Worm (Caenorhabditis elegans): ENCODE results near the gene C17B7.12.

The C17B7.12 gene

DNA sequence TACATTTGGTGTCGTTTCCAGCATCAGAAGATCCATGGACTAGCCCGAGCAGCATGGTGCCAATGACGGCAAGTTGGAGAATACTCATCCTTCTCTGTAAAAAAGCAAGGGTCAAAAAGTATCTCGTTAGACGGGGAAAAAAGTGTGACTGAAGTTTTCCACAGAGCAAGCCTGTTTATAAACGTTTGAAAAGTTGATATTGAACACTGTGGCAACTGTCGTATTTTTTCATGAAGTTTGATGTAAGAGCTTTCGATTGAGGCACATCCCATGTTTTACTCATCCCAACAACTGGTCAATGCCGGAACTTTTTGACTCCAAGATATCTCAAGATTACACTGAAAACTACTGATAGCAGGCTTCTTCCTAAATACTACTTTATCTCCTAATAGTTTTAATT, 34.0 kb upstream of the C17B7.12 start, which contains the start of gene F35F10.13 (continued):
- no peak for TF ChIP-seq ceh-62 (tag; optimal IDR thresholded peaks at IDR 0.05)
- no peak for TF ChIP-seq ceh-32 (tag; optimal IDR thresholded peaks at IDR 0.05; ENCODE audit: poor library complexity)
- no peak for TF ChIP-seq mep-1 (tag; optimal IDR thresholded peaks at IDR 0.05)
- no peak for TF ChIP-seq mxl-2 (GFP tag; conservative IDR thresholded peaks at IDR 0.05)

ce11 chrV:3320005-3320404, 33.0 kb upstream of the C17B7.12 start, which contains the start of gene F35F10.14:
F35F10.14 (minus strand) TSS chrV:3320105.
- TF ChIP-seq nhr-111 (GFP tag; optimal IDR thresholded peaks at IDR 0.05) (no peak), ceh-32 (tag; optimal IDR thresholded peaks at IDR 0.05; ENCODE audit: poor library complexity) (no peak), F10B5.3 (tag; optimal IDR thresholded peaks at IDR 0.05) (no peak), D1046.2 (GFP tag; IDR thresholded peaks at IDR 0.05) (no peak), mep-1 (tag; optimal IDR thresholded peaks at IDR 0.05) (no peak), madf-9 (GFP tag; conservative IDR thresholded peaks at IDR 0.05) (no peak), zag-1 (tag; optimal IDR thresholded peaks at IDR 0.05) (no peak), pha-4 (GFP tag; IDR thresholded peaks at IDR 0.05) (no peak), pha-4 (tag; optimal IDR thresholded peaks at IDR 0.05) (no peak), daf-16 (GFP tag; optimal IDR thresholded peaks at IDR 0.05) (no peak), daf-16 (tag; optimal IDR thresholded peaks at IDR 0.05) (no peak), mdt-29 (GFP tag; IDR thresholded peaks at IDR 0.05) (no peak), nhr-237 (tag; optimal IDR thresholded peaks at IDR 0.05) (no peak), nhr-42 (GFP tag; IDR thresholded peaks at IDR 0.05) (no peak), egl-43 (GFP tag; IDR thresholded peaks at IDR 0.05) (no peak), snpc-4 (tag; optimal IDR thresholded peaks at IDR 0.05) (no peak), nhr-41 (GFP tag; IDR thresholded peaks at IDR 0.05) (no peak)

DNA sequence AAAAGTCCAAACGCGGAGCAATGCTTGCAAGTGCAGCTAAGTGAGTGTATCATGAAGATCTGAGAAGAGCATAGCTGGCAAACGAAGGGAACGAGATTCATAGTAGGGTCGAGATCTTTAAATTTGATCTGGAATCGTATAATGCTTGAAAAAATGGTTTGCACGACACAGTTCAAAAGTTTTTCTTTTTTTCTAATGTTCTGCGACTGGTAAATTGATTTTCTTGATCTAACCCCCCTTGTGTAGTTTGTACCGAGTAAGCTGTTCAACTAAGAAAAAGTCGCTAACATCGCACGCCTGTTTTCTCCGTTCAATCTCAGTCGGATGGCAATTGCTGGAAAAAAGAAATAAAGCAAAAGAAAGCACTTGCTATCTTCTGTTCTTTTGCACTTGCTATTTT, 32.6 kb upstream of the C17B7.12 start, which contains the start of gene C17B7.14:
TSS of gene C17B7.14 (minus strand) at position 101 of the 400 bp plus-strand sequence.
- no peak for TF ChIP-seq fkh-10 (GFP tag; optimal IDR thresholded peaks at IDR 0.05)
- no peak for TF ChIP-seq duxl-1 (tag; optimal IDR thresholded peaks at IDR 0.05; ENCODE audit: poor library complexity)
- no peak for TF ChIP-seq madf-9 (GFP tag; conservative IDR thresholded peaks at IDR 0.05)
- TF ChIP-seq F44E2.7 (GFP tag; IDR thresholded peaks at IDR 0.05), result no peak
- no peak for TF ChIP-seq egl-27 (tag; optimal IDR thresholded peaks at IDR 0.05)
- TF ChIP-seq set-16 (GFP tag; IDR thresholded peaks at IDR 0.05), result no peak
- TF ChIP-seq aly-2 (tag; optimal IDR thresholded peaks at IDR 0.05), result no peak
- no peak for TF ChIP-seq hlh-11 (tag; optimal IDR thresholded peaks at IDR 0.05)
- TF ChIP-seq daf-8 (GFP tag; IDR thresholded peaks at IDR 0.05), result no peak
- TF ChIP-seq ZK546.5 (tag; optimal IDR thresholded peaks at IDR 0.05), result no peak
- no peak for TF ChIP-seq nhr-10 (tag; optimal IDR thresholded peaks at IDR 0.05)
- TF ChIP-seq nhr-6 (tag; optimal IDR thresholded peaks at IDR 0.05), result no peak

DNA sequence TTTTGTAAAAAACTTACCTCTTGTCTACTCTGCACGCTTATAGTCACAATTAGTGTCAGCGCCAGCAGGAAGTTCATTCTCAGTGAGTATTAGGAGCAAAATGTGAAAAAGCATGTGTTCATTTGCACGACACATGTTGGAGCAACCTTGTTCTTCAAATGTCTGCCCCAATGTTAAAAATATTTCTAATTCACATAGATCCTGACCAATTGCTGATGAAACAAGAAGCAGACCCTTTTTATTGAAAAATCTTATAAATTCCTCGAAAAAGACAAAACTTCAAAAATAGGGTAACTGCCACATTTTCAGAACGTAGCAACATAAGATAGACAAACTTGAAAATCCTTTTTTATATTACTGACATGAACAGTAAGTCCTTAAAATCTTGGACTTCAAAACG, 28.8 kb upstream of the C17B7.12 start, which contains the start of gene C17B7.8:
TSS of gene C17B7.8 (minus strand) at position 101 of the 400 bp plus-strand sequence.
- TF ChIP-seq daf-16 (GFP tag; optimal IDR thresholded peaks at IDR 0.05) (no peak), daf-16 (tag; optimal IDR thresholded peaks at IDR 0.05) (no peak), T20F7.1 (GFP tag; optimal IDR thresholded peaks at IDR 0.05) (no peak), mep-1 (tag; optimal IDR thresholded peaks at IDR 0.05) (no peak), dve-1 (tag; optimal IDR thresholded peaks at IDR 0.05; ENCODE audit: insufficient read depth) (no peak), aly-2 (tag; optimal IDR thresholded peaks at IDR 0.05) (no peak), aha-1 (tag) (peak; percentile 31), R02D3.7 (tag; optimal IDR thresholded peaks at IDR 0.05) (no peak), lin-13 (GFP tag; optimal IDR thresholded peaks at IDR 0.05) (no peak), snpc-1.2 (GFP tag; IDR thresholded peaks at IDR 0.05) (no peak)
